Fruit fly (Drosophila melanogaster): ENCODE results near the gene mtSSB.

The mtSSB gene

dm6 chr3R:16186791-16187681 lies 18.0 kb downstream of the mtSSB start, which contains the start of gene sra:
sra (plus strand) TSS chr3R:16186999.
- TF ChIP-seq CG4496 (GFP tag; IDR thresholded peaks at IDR 0.05) = peak; percentile 43; the same call in 1 of the 3 replicates
- 0 out of 2 replicates have a peak, but pooled peaks have one; percentile 21 for TF ChIP-seq CG12605 (GFP tag; IDR thresholded peaks at IDR 0.05)
- TF ChIP-seq Ets98B (GFP tag; IDR thresholded peaks at IDR 0.05) = peak; percentile 27
- no peak for TF ChIP-seq Pif1B (GFP tag; optimal IDR thresholded peaks at IDR 0.05)

- TF ChIP-seq CG10348 (GFP tag; IDR thresholded peaks at IDR 0.05) (no peak), Snoo (tag; optimal IDR thresholded peaks at IDR 0.05) (no peak), EcR (GFP tag; optimal IDR thresholded peaks at IDR 0.05) (peak; percentile 93), CG4496 (GFP tag; IDR thresholded peaks at IDR 0.05) (0 out of 3 replicates have a peak, but pooled peaks have one; percentile 39)
These were observed 22.7 kb downstream of the mtSSB start for dm6 chr3R:16182269-16182875.

- TF ChIP-seq rn (GFP tag; IDR thresholded peaks at IDR 0.05) (no peak), Snoo (tag; optimal IDR thresholded peaks at IDR 0.05) (no peak), Ets98B (GFP tag; IDR thresholded peaks at IDR 0.05) (no peak), CG34367 (tag; optimal IDR thresholded peaks at IDR 0.05) (no peak), Pif1A (GFP tag; optimal IDR thresholded peaks at IDR 0.05) (no peak), CG8159 (tag; optimal IDR thresholded peaks at IDR 0.05) (no peak), CG4496 (GFP tag; IDR thresholded peaks at IDR 0.05) (no peak), CG10348 (GFP tag; IDR thresholded peaks at IDR 0.05) (no peak), fd96Ca (GFP tag; IDR thresholded peaks at IDR 0.05) (no peak), D1 (tag; optimal IDR thresholded peaks at IDR 0.05) (no peak), Pif1B (GFP tag; optimal IDR thresholded peaks at IDR 0.05) (no peak)
These were observed 24.5 kb downstream of the mtSSB start, which contains the start of gene CG8927 for dm6 chr3R:16180476-16181070. CG8927 (plus strand) TSS chr3R:16181020.

- TF ChIP-seq rn (GFP tag; IDR thresholded peaks at IDR 0.05) (no peak), Pif1B (GFP tag; optimal IDR thresholded peaks at IDR 0.05) (no peak), EcR (GFP tag; optimal IDR thresholded peaks at IDR 0.05) (no peak), fd96Ca (GFP tag; IDR thresholded peaks at IDR 0.05) (no peak), CG32121 (GFP tag; IDR thresholded peaks at IDR 0.05) (no peak), gl (tag; optimal IDR thresholded peaks at IDR 0.05) (no peak), CG17806 (tag; optimal IDR thresholded peaks at IDR 0.05) (no peak), CG4496 (GFP tag; IDR thresholded peaks at IDR 0.05) (no peak), Pif1A (GFP tag; optimal IDR thresholded peaks at IDR 0.05) (no peak), CG9948 (tag; optimal IDR thresholded peaks at IDR 0.05) (no peak), CG8159 (tag; optimal IDR thresholded peaks at IDR 0.05) (no peak), CG13204 (GFP tag; optimal IDR thresholded peaks at IDR 0.05) (no peak), CG34367 (tag; optimal IDR thresholded peaks at IDR 0.05) (no peak), Ets98B (GFP tag; IDR thresholded peaks at IDR 0.05) (no peak), CG8301 (tag; optimal IDR thresholded peaks at IDR 0.05) (no peak), CG12605 (GFP tag; IDR thresholded peaks at IDR 0.05) (no peak), CG14655 (GFP tag; optimal IDR thresholded peaks at IDR 0.05) (no peak), CG10348 (GFP tag; IDR thresholded peaks at IDR 0.05) (no peak), D1 (tag; optimal IDR thresholded peaks at IDR 0.05) (no peak)
These were observed 28.5 kb downstream of the mtSSB start for dm6 chr3R:16176526-16176925.

dm6 chr3R:16173500-16173899 lies 31.6 kb downstream of the mtSSB start:
- no peak for TF ChIP-seq CG14655 (GFP tag; optimal IDR thresholded peaks at IDR 0.05)
- no peak for TF ChIP-seq CG8159 (tag; optimal IDR thresholded peaks at IDR 0.05)
- TF ChIP-seq Snoo (tag; optimal IDR thresholded peaks at IDR 0.05) = no peak
- TF ChIP-seq CG34367 (tag; optimal IDR thresholded peaks at IDR 0.05) = no peak
- TF ChIP-seq CG10348 (GFP tag; IDR thresholded peaks at IDR 0.05) = no peak
- TF ChIP-seq CG8301 (tag; optimal IDR thresholded peaks at IDR 0.05) = no peak
- TF ChIP-seq fd96Ca (GFP tag; IDR thresholded peaks at IDR 0.05) = no peak
- TF ChIP-seq CG32121 (GFP tag; IDR thresholded peaks at IDR 0.05) = no peak
- TF ChIP-seq CG15710 (tag; optimal IDR thresholded peaks at IDR 0.05) = no peak
- TF ChIP-seq rn (GFP tag; IDR thresholded peaks at IDR 0.05) = no peak

- no peak for TF ChIP-seq CG34367 (tag; optimal IDR thresholded peaks at IDR 0.05)
- TF ChIP-seq CG17806 (tag; optimal IDR thresholded peaks at IDR 0.05) = no peak
- TF ChIP-seq fd96Ca (GFP tag; IDR thresholded peaks at IDR 0.05) = no peak
- no peak for TF ChIP-seq CG8301 (tag; optimal IDR thresholded peaks at IDR 0.05)
- no peak for TF ChIP-seq Pif1B (GFP tag; optimal IDR thresholded peaks at IDR 0.05)
- no peak for TF ChIP-seq Snoo (tag; optimal IDR thresholded peaks at IDR 0.05)
- TF ChIP-seq rn (GFP tag; IDR thresholded peaks at IDR 0.05) = no peak
- no peak for TF ChIP-seq CG32121 (GFP tag; IDR thresholded peaks at IDR 0.05)
- TF ChIP-seq CG4496 (GFP tag; IDR thresholded peaks at IDR 0.05) = no peak
- TF ChIP-seq CG13204 (GFP tag; optimal IDR thresholded peaks at IDR 0.05) = no peak
- TF ChIP-seq CG12605 (GFP tag; IDR thresholded peaks at IDR 0.05) = no peak
- TF ChIP-seq EcR (GFP tag; optimal IDR thresholded peaks at IDR 0.05) = no peak
- no peak for TF ChIP-seq CG14655 (GFP tag; optimal IDR thresholded peaks at IDR 0.05)
- no peak for TF ChIP-seq CG8159 (tag; optimal IDR thresholded peaks at IDR 0.05)
- no peak for TF ChIP-seq Ets98B (GFP tag; IDR thresholded peaks at IDR 0.05)
These were observed 33.3 kb downstream of the mtSSB start, which contains the start of gene CG8925 for dm6 chr3R:16171747-16172146. CG8925 (plus strand) TSS chr3R:16171991.

All from whole organism, pupa.